Worm (Caenorhabditis elegans) whole organism, L1 larva: ENCODE data around the gene Y37E11B.6.

ENCODE experiments used
- ama-1 ChIP-seq: fragments of 150-350 bp; optimal IDR thresholded peaks from 2 replicates; lab custom pipeline; 2014
- ceh-82 ChIP-seq, 3 experiments: fragments of 150-350 bp in 1 of 3; sonication (generic microtip) in 2 of 3; optimal IDR thresholded peaks; 2 replicates each; lab custom pipeline; 2014 to 2017; ENCODE audit warnings: missing biosample characterization in 3 of 3, missing genetic modification characterization in 3 of 3
- dpl-1 ChIP-seq, 3 experiments: fragments of 150-350 bp in 2 of 3; sonication (generic microtip) in 1 of 3; optimal IDR thresholded peaks; 2 replicates each; lab custom pipeline; 2014 to 2017; ENCODE audit warnings: missing biosample characterization in 3 of 3, missing genetic modification characterization in 3 of 3, missing genetic modification reagents in 3 of 3
- egl-27 ChIP-seq, 2 experiments: fragments of 150-350 bp in 1 of 2; sonication (generic microtip); optimal IDR thresholded peaks; 3 replicates each; lab custom pipeline; 2017 to 2018; ENCODE audit warnings: missing biosample characterization in 2 of 2, missing genetic modification characterization in 2 of 2, missing genetic modification reagents in 2 of 2
- fkh-4 ChIP-seq: sonication (generic microtip); optimal IDR thresholded peaks from 2 replicates; lab custom pipeline; 2016; ENCODE audit warnings: missing compliant biosample characterization, missing genetic modification characterization, borderline replicate concordance
- hlh-17 ChIP-seq: fragments of 200-800 bp; sonication (Bioruptor generic); optimal IDR thresholded peaks from 2 replicates; lab custom pipeline; 2018; ENCODE audit warnings: missing genetic modification characterization, mild to moderate bottlenecking, missing compliant biosample characterization, moderate library complexity, borderline replicate concordance
- lin-35 ChIP-seq, 2 experiments: fragments of 150-350 bp; optimal IDR thresholded peaks; 2 replicates each; lab custom pipeline; 2014; ENCODE audit warnings: missing biosample characterization in 2 of 2, missing genetic modification characterization in 2 of 2, missing genetic modification reagents in 2 of 2
- lir-3 ChIP-seq: sonication (generic microtip); optimal IDR thresholded peaks from 2 replicates; lab custom pipeline; 2016; ENCODE audit warnings: mild to moderate bottlenecking, missing genetic modification characterization, moderate library complexity, missing compliant biosample characterization; ENCODE audit not compliant: poor library complexity
- nhr-11 ChIP-seq: fragments of 150-350 bp; optimal IDR thresholded peaks from 2 replicates; lab custom pipeline; 2014; ENCODE audit warnings: missing biosample characterization, missing genetic modification characterization
- zag-1 ChIP-seq: fragments of 150-350 bp; optimal IDR thresholded peaks from 2 replicates; lab custom pipeline; 2014; ENCODE audit warnings: missing biosample characterization, missing genetic modification characterization

DNA sequence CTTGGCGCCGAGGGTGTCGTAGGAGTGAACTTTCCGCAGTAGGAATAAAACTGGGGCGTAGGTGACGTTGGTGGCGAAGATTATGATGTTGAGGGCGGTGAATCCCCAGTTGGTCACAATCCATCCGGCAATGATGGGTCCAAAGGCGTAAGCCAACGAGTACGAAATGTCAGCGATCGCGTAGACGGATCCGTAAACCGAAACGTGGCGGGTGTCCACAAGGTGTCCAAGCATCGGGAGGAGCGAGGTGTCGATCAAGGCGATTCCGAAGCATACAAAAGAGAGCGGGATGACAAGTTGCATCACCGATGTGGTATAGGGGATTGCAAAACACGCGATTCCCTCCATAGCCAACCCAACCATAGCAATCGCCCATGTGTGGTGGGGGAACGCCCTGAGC is 19.6 kb upstream of the Y37E11B.6 start:
- TF ChIP-seq egl-27 (tag; optimal IDR thresholded peaks at IDR 0.05; lab: Kevin White, UChicago): no peak
- TF ChIP-seq ceh-82 (tag; optimal IDR thresholded peaks at IDR 0.05; lab: Kevin White, UChicago): no peak
- TF ChIP-seq ama-1 (lab: Kevin White, UChicago): no peak
- TF ChIP-seq dpl-1 (GFP tag; optimal IDR thresholded peaks at IDR 0.05; lab: Kevin White, UChicago): no peak
- no peak for TF ChIP-seq nhr-11
- no peak for TF ChIP-seq zag-1
- TF ChIP-seq lin-35 (GFP tag; optimal IDR thresholded peaks at IDR 0.05; lab: Kevin White, UChicago): no peak
- no peak for TF ChIP-seq hlh-17 (GFP tag; lab: Kevin White, UChicago)
- TF ChIP-seq fkh-4 (tag; lab: Kevin White, UChicago): no peak
- no peak for TF ChIP-seq lir-3 (tag; lab: Kevin White, UChicago)
